Fruit fly (Drosophila melanogaster) whole organism, embryonic: ENCODE measurements around the gene retm.

Experiments used
- Bdp1 ChIP-seq: fragments of 200-800 bp; sonication (Bioruptor generic); optimal IDR thresholded peaks from 3 replicates; lab custom pipeline; 2016; ENCODE audit warnings: missing biosample characterization, missing genetic modification characterization
- CG14014 ChIP-seq: fragments of 200-800 bp; sonication (Bioruptor generic); IDR thresholded peaks from 2 replicates; pipeline ENCODE4 v1.3.6; 2022; ENCODE audit warnings: missing biosample characterization, missing genetic modification characterization
- CG14050 ChIP-seq: fragments of 200-800 bp; sonication (Bioruptor generic); IDR thresholded peaks from 3 replicates; pipeline ENCODE4 v1.3.6; 2022; ENCODE audit warnings: missing biosample characterization, missing genetic modification characterization
- CG14441 ChIP-seq: fragments of 200-800 bp; sonication (Bioruptor generic); IDR thresholded peaks from 2 replicates; pipeline ENCODE4 v1.3.6; 2022; ENCODE audit warnings: missing biosample characterization, missing genetic modification characterization
- CG14965 ChIP-seq: fragments of 200-800 bp; sonication (Bioruptor generic); optimal IDR thresholded peaks from 2 replicates; lab custom pipeline; 2016; ENCODE audit warnings: missing biosample characterization, missing genetic modification characterization, borderline replicate concordance
- CG17912 ChIP-seq: fragments of 200-800 bp; sonication (Bioruptor generic); optimal IDR thresholded peaks from 2 replicates; lab custom pipeline; 2018; ENCODE audit warnings: missing biosample characterization, mild to moderate bottlenecking, missing genetic modification characterization
- CG18262 ChIP-seq: fragments of 200-800 bp; optimal IDR thresholded peaks from 3 replicates; lab custom pipeline; 2019; ENCODE audit warnings: missing biosample characterization, mild to moderate bottlenecking, missing genetic modification characterization, moderate library complexity
- CG2678 ChIP-seq: fragments of 200-800 bp; sonication (Bioruptor generic); optimal IDR thresholded peaks from 3 replicates; lab custom pipeline; 2019; ENCODE audit warnings: missing biosample characterization, mild to moderate bottlenecking, missing genetic modification characterization, moderate library complexity
- CG32772 ChIP-seq: fragments of 200-800 bp; sonication (Bioruptor generic); IDR thresholded peaks from 2 replicates; pipeline ENCODE4 v1.3.6; 2022; ENCODE audit warnings: missing biosample characterization, missing genetic modification characterization
- CG4328 ChIP-seq: fragments of 200-800 bp; sonication (Bioruptor generic); optimal IDR thresholded peaks from 3 replicates; lab custom pipeline; 2017; ENCODE audit warnings: missing biosample characterization, missing genetic modification reagents, missing genetic modification characterization
- CG4360 ChIP-seq: fragments of 200-800 bp; sonication (Bioruptor generic); IDR thresholded peaks from 2 replicates; pipeline ENCODE4 v1.3.6; 2022; ENCODE audit warnings: missing biosample characterization, missing genetic modification characterization
- CG6683 ChIP-seq: fragments of 200-800 bp; sonication (Bioruptor generic); optimal IDR thresholded peaks from 2 replicates; lab custom pipeline; 2017; ENCODE audit warnings: missing biosample characterization, mild to moderate bottlenecking, missing genetic modification characterization, missing genetic modification reagents
- CG6689 ChIP-seq: fragments of 200-800 bp; sonication (Bioruptor generic); IDR thresholded peaks from 2 replicates; pipeline ENCODE4 v1.3.6; 2022; ENCODE audit warnings: missing biosample characterization, missing genetic modification characterization
- CG7839 ChIP-seq: fragments of 200-800 bp; sonication (Bioruptor generic); optimal IDR thresholded peaks from 3 replicates; lab custom pipeline; 2018; ENCODE audit warnings: missing biosample characterization, mild to moderate bottlenecking, missing genetic modification characterization, moderate library complexity
- CG8765 ChIP-seq: fragments of 200-800 bp; sonication (Bioruptor generic); IDR thresholded peaks from 2 replicates; pipeline ENCODE4 v1.3.6; 2022; ENCODE audit warnings: missing biosample characterization, missing genetic modification characterization
- Camta ChIP-seq: fragments of 200-800 bp; sonication (Bioruptor generic); optimal IDR thresholded peaks from 2 replicates; lab custom pipeline; 2016; ENCODE audit warnings: missing biosample characterization, missing genetic modification characterization
- Dek ChIP-seq: fragments of 200-800 bp; sonication (Bioruptor generic); optimal IDR thresholded peaks from 3 replicates; lab custom pipeline; 2019; ENCODE audit warnings: missing biosample characterization, mild to moderate bottlenecking, missing genetic modification characterization, moderate library complexity
- Dfd ChIP-seq, 2 experiments: fragments of >200 bp; optimal IDR thresholded peaks; 2 replicates each; lab custom pipeline; 2017; ENCODE audit warnings: missing biosample characterization in 2 of 2, missing genetic modification characterization in 2 of 2
- Doc2 ChIP-seq: fragments of 200-800 bp; sonication (Bioruptor generic); IDR thresholded peaks from 2 replicates; pipeline ENCODE4 v1.3.6; 2022; ENCODE audit warnings: missing biosample characterization, missing genetic modification characterization
- E2f1 ChIP-seq: fragments of 200-800 bp; sonication (Bioruptor generic); IDR thresholded peaks from 2 replicates; pipeline ENCODE4 v1.3.6; 2022; ENCODE audit warnings: missing biosample characterization, missing genetic modification characterization
- E2f2 ChIP-seq: fragments of 200-800 bp; sonication (Bioruptor generic); IDR thresholded peaks from 2 replicates; pipeline ENCODE4 v1.3.6; 2022; ENCODE audit warnings: missing biosample characterization, missing genetic modification characterization
- ERR ChIP-seq: fragments of 200-800 bp; sonication (Bioruptor generic); optimal IDR thresholded peaks from 2 replicates; lab custom pipeline; 2016; ENCODE audit warnings: missing biosample characterization, missing genetic modification characterization
- Fer2 ChIP-seq: fragments of 200-800 bp; sonication (Bioruptor generic); optimal IDR thresholded peaks from 2 replicates; lab custom pipeline; 2018; ENCODE audit warnings: missing biosample characterization, mild to moderate bottlenecking, missing genetic modification characterization, moderate library complexity
- Gsc ChIP-seq: fragments of 200-800 bp; sonication (Bioruptor generic); IDR thresholded peaks from 2 replicates; pipeline ENCODE4 v1.3.6; 2022; ENCODE audit warnings: missing biosample characterization, missing genetic modification characterization
- HLH54F ChIP-seq: fragments of 200-800 bp; sonication (Bioruptor generic); optimal IDR thresholded peaks from 3 replicates; lab custom pipeline; 2016; ENCODE audit warnings: missing biosample characterization, missing genetic modification characterization
- Hmx ChIP-seq: fragments of 200-800 bp; sonication (Bioruptor generic); optimal IDR thresholded peaks from 2 replicates; lab custom pipeline; 2016; ENCODE audit warnings: missing biosample characterization, missing genetic modification characterization
- Hr3 ChIP-seq: fragments of 200-800 bp; sonication (Bioruptor generic); optimal IDR thresholded peaks from 3 replicates; lab custom pipeline; 2016; ENCODE audit warnings: missing biosample characterization, missing genetic modification characterization
- Lim3 ChIP-seq: fragments of 200-800 bp; sonication (Bioruptor generic); IDR thresholded peaks from 2 replicates; pipeline ENCODE4 v1.3.6; 2022; ENCODE audit warnings: missing biosample characterization, missing genetic modification characterization
- Nf-YC ChIP-seq: fragments of 200-800 bp; optimal IDR thresholded peaks from 3 replicates; lab custom pipeline; 2019; ENCODE audit warnings: missing biosample characterization, mild to moderate bottlenecking, missing genetic modification characterization, moderate library complexity
- Oaz ChIP-seq: fragments of 200-800 bp; sonication (Bioruptor generic); IDR thresholded peaks from 2 replicates; pipeline ENCODE4 v1.3.6; 2022; ENCODE audit warnings: missing biosample characterization, missing genetic modification characterization
- Rx ChIP-seq: fragments of 200-800 bp; sonication (Bioruptor generic); IDR thresholded peaks from 2 replicates; pipeline ENCODE4 v1.3.6; 2022; ENCODE audit warnings: missing biosample characterization, missing genetic modification characterization
- Ssrp ChIP-seq: fragments of 200-800 bp; sonication (Bioruptor generic); optimal IDR thresholded peaks from 2 replicates; lab custom pipeline; 2018; ENCODE audit warnings: missing biosample characterization, mild to moderate bottlenecking, missing genetic modification characterization, moderate library complexity
- Xbp1 ChIP-seq: fragments of 200-800 bp; sonication (Bioruptor generic); optimal IDR thresholded peaks from 3 replicates; lab custom pipeline; 2016; ENCODE audit warnings: missing biosample characterization, mild to moderate bottlenecking, missing genetic modification characterization
- ato ChIP-seq: fragments of 200-800 bp; sonication (Bioruptor generic); IDR thresholded peaks from 2 replicates; pipeline ENCODE4 v1.3.6; 2022; ENCODE audit warnings: missing biosample characterization, missing genetic modification characterization; ENCODE audit not compliant: partially characterized antibody
- bigmax ChIP-seq: fragments of 200-800 bp; sonication (Bioruptor generic); optimal IDR thresholded peaks from 2 replicates; lab custom pipeline; 2018; ENCODE audit warnings: missing biosample characterization, mild to moderate bottlenecking, missing genetic modification characterization
- bowl ChIP-seq: fragments of 200-800 bp; sonication (Bioruptor generic); IDR thresholded peaks from 2 replicates; pipeline ENCODE4 v1.3.6; 2022; ENCODE audit warnings: missing biosample characterization, missing genetic modification characterization
- gsb ChIP-seq: fragments of 200-800 bp; sonication (Bioruptor generic); IDR thresholded peaks from 2 replicates; pipeline ENCODE4 v1.3.6; 2022; ENCODE audit warnings: missing biosample characterization, missing genetic modification characterization
- hb ChIP-seq: fragments of 200-800 bp; sonication (Bioruptor generic); IDR thresholded peaks from 3 replicates; pipeline ENCODE4 v1.3.6; 2022; ENCODE audit warnings: missing biosample characterization, missing genetic modification characterization; ENCODE audit not compliant: partially characterized antibody
- hth ChIP-seq: fragments of >200 bp; optimal IDR thresholded peaks from 2 replicates; lab custom pipeline; 2017; ENCODE audit warnings: inconsistent platforms
- ind ChIP-seq: fragments of 200-800 bp; sonication (Bioruptor generic); optimal IDR thresholded peaks from 3 replicates; lab custom pipeline; 2016; ENCODE audit warnings: missing biosample characterization, missing genetic modification characterization
- insv ChIP-seq, 2 experiments: fragments of 200-800 bp; sonication (Bioruptor generic); optimal IDR thresholded peaks; 3 replicates each; lab custom pipeline; 2016 to 2018; ENCODE audit warnings: missing biosample characterization in 2 of 2, missing genetic modification characterization in 2 of 2
- inv ChIP-seq: fragments of 200-800 bp; sonication (Bioruptor generic); IDR thresholded peaks from 2 replicates; pipeline ENCODE4 v1.3.6; 2022; ENCODE audit warnings: missing biosample characterization, missing genetic modification characterization; ENCODE audit not compliant: partially characterized antibody
- klu ChIP-seq: fragments of 200-800 bp; sonication (Bioruptor generic); IDR thresholded peaks from 2 replicates; pipeline ENCODE4 v1.3.6; 2022; ENCODE audit warnings: missing biosample characterization, missing genetic modification characterization
- kni ChIP-seq: fragments of 200-800 bp; sonication (Bioruptor generic); optimal IDR thresholded peaks from 3 replicates; lab custom pipeline; 2017; ENCODE audit warnings: mild to moderate bottlenecking, missing biosample characterization, missing genetic modification reagents, missing genetic modification characterization
- lmd ChIP-seq: fragments of 200-800 bp; sonication (Bioruptor generic); IDR thresholded peaks from 2 replicates; pipeline ENCODE4 v1.3.6; 2022; ENCODE audit warnings: missing biosample characterization, missing genetic modification characterization
- prd ChIP-seq, 3 experiments: fragments of >200 bp in 2 of 3; fragments of 200-800 bp in 1 of 3; sonication (Bioruptor generic) in 1 of 3; optimal IDR thresholded peaks in 2 of 3; IDR thresholded peaks in 1 of 3; 2 replicates in 2 of 3; 3 replicates in 1 of 3; pipeline versions ENCODE4 v1.3.6 to Lab custom; 2017 to 2022; ENCODE audit warnings: missing biosample characterization in 1 of 3, missing genetic modification characterization in 1 of 3
- rib ChIP-seq: fragments of 200-800 bp; sonication (Bioruptor generic); IDR thresholded peaks from 2 replicates; pipeline ENCODE4 v1.3.6; 2022; ENCODE audit warnings: missing biosample characterization, missing genetic modification characterization
- sqz ChIP-seq: fragments of 200-800 bp; sonication (Bioruptor generic); optimal IDR thresholded peaks from 3 replicates; lab custom pipeline; 2018; ENCODE audit warnings: missing biosample characterization, mild to moderate bottlenecking, missing genetic modification characterization
- tna ChIP-seq: fragments of 200-800 bp; sonication (Bioruptor generic); IDR thresholded peaks from 2 replicates; pipeline ENCODE4 v1.3.6; 2022; ENCODE audit warnings: missing biosample characterization, missing genetic modification characterization; ENCODE audit not compliant: partially characterized antibody
- trem ChIP-seq: fragments of 200-800 bp; optimal IDR thresholded peaks from 3 replicates; lab custom pipeline; 2019; ENCODE audit warnings: missing biosample characterization, mild to moderate bottlenecking, missing genetic modification characterization, moderate library complexity
- ttk ChIP-seq: fragments of 200-800 bp; sonication (Bioruptor generic); IDR thresholded peaks from 2 replicates; pipeline ENCODE4 v2.1.2; 2022; ENCODE audit warnings: missing biosample characterization, missing genetic modification characterization
- vfl ChIP-seq: fragments of 200-800 bp; sonication (Bioruptor generic); optimal IDR thresholded peaks from 2 replicates; lab custom pipeline; 2016; ENCODE audit warnings: missing biosample characterization, missing genetic modification characterization

retm gene

DNA sequence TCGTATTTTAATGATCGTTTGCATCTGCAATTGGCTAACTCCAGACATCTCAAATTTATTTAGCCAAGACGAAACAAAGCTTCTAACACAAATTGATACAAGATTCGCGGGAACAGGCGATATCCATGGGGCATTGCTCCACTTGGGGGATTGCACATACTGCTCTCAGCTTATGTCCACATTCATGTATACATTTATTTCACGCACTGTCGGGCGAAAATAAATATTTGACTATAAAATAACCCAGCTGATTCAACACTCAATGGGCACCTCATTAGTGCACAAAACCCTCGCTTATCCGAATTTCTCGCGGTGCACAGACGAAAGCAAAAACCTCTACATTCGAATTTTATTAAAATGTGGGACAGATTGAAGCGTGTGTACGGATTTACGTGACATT lies 5.8 kb upstream of the retm start (continued):
- no peak for TF ChIP-seq Lim3 (GFP tag; lab: Robert Waterston, UW)
- TF ChIP-seq Hr3 (GFP tag; lab: Kevin White, UChicago), result no peak
- no peak; the same call in 1 of the 2 replicates for TF ChIP-seq E2f2
- TF ChIP-seq tna (GFP tag; lab: Robert Waterston, UW), result no peak
- no peak for TF ChIP-seq Dek (tag; lab: Kevin White, UChicago)
- TF ChIP-seq hb (GFP tag; lab: Robert Waterston, UW), result no peak
- no peak for TF ChIP-seq HLH54F (GFP tag; lab: Kevin White, UChicago)
- TF ChIP-seq CG18262 (tag; lab: Kevin White, UChicago), result peak; percentile 20
- no peak for TF ChIP-seq CG6689 (GFP tag; lab: Robert Waterston, UW)
- TF ChIP-seq Doc2 (GFP tag; lab: Robert Waterston, UW), result no peak
- TF ChIP-seq CG14014 (GFP tag; lab: Robert Waterston, UW), result no peak
- no peak for TF ChIP-seq Gsc (GFP tag; lab: Robert Waterston, UW)
- no peak for TF ChIP-seq ERR (GFP tag; lab: Kevin White, UChicago)
- TF ChIP-seq CG14965 (GFP tag; lab: Kevin White, UChicago), result no peak
- peak; percentile 47 for TF ChIP-seq kni (GFP tag; lab: Kevin White, UChicago)
- TF ChIP-seq Oaz (GFP tag; lab: Robert Waterston, UW), result no peak
- no peak for TF ChIP-seq vfl (GFP tag; lab: Kevin White, UChicago)
- no peak for TF ChIP-seq Dfd (GFP tag; optimal IDR thresholded peaks at IDR 0.05; lab: Kevin White, UChicago)
- TF ChIP-seq sqz (GFP tag; lab: Kevin White, UChicago), result peak; percentile 15
- no peak for TF ChIP-seq Ssrp (tag; lab: Kevin White, UChicago)
- no peak for TF ChIP-seq gsb (GFP tag; lab: Robert Waterston, UW)
- no peak for TF ChIP-seq Hmx (GFP tag; lab: Kevin White, UChicago)
- TF ChIP-seq Rx, result no peak
- TF ChIP-seq CG6683, result no peak
- TF ChIP-seq Xbp1 (GFP tag; lab: Kevin White, UChicago), result no peak
- TF ChIP-seq ato (GFP tag; lab: Robert Waterston, UW), result no peak
- no peak for TF ChIP-seq bigmax (GFP tag; lab: Kevin White, UChicago)
- no peak for TF ChIP-seq Nf-YC
- no peak for TF ChIP-seq Bdp1 (GFP tag; lab: Kevin White, UChicago)
- TF ChIP-seq CG14050 (GFP tag; lab: Robert Waterston, UW), result no peak
- no peak for TF ChIP-seq E2f1 (GFP tag; lab: Robert Waterston, UW)
- peak; percentile 25 for TF ChIP-seq CG4328 (GFP tag; lab: Kevin White, UChicago)
- no peak for TF ChIP-seq klu
- no peak for TF ChIP-seq trem (tag; lab: Kevin White, UChicago)
- TF ChIP-seq CG32772 (GFP tag; lab: Robert Waterston, UW), result no peak
- no peak for TF ChIP-seq CG17912 (GFP tag; lab: Kevin White, UChicago)
- peak; percentile 40; the same call in 1 of the 2 replicates for TF ChIP-seq CG4360 (GFP tag; lab: Robert Waterston, UW)
- TF ChIP-seq ttk (GFP tag; lab: Robert Waterston, UW), result 0 out of 2 replicates have a peak, but pooled peaks have one; percentile 15
- no peak for TF ChIP-seq Fer2 (tag; lab: Kevin White, UChicago)
- TF ChIP-seq Camta (GFP tag; lab: Kevin White, UChicago), result no peak
- TF ChIP-seq hth, result no peak
- TF ChIP-seq CG14441 (GFP tag; lab: Robert Waterston, UW), result peak; percentile 39; the same call in 1 of the 2 replicates
- no peak for TF ChIP-seq rib (GFP tag; lab: Robert Waterston, UW)
- no peak for TF ChIP-seq ind (GFP tag; lab: Kevin White, UChicago)
- no peak for TF ChIP-seq insv (GFP tag; optimal IDR thresholded peaks at IDR 0.05; lab: Kevin White, UChicago)
- TF ChIP-seq lmd (GFP tag; lab: Robert Waterston, UW), result no peak
- TF ChIP-seq prd (optimal IDR thresholded peaks at IDR 0.05; lab: Kevin White, UChicago), result no peak
- TF ChIP-seq prd (GFP tag; IDR thresholded peaks at IDR 0.05; lab: Robert Waterston, UW), result no peak
- TF ChIP-seq bowl (GFP tag; lab: Robert Waterston, UW), result no peak
- TF ChIP-seq CG8765 (GFP tag; lab: Robert Waterston, UW), result no peak
- peak; percentile 57 for TF ChIP-seq CG2678 (tag; lab: Kevin White, UChicago)
- no peak for TF ChIP-seq inv (GFP tag; lab: Robert Waterston, UW)
- peak; percentile 16 for TF ChIP-seq CG7839 (tag; lab: Kevin White, UChicago)
